Fruit fly (Drosophila melanogaster) whole organism, embryonic: ENCODE results near the gene Rtca.

Source experiments
- Awh ChIP-seq: fragments of 200-800 bp; sonication (Bioruptor generic); IDR thresholded peaks from 2 replicates; pipeline ENCODE4, ENCODE4 v1.3.6; 2022; ENCODE audit warnings: missing biosample characterization, missing genetic modification characterization
- CG11093 ChIP-seq: fragments of 200-800 bp; sonication (Bioruptor generic); IDR thresholded peaks from 3 replicates; pipeline ENCODE4 v1.3.6; 2022; ENCODE audit warnings: missing biosample characterization, missing genetic modification characterization
- CG2129 ChIP-seq: fragments of 200-800 bp; sonication (Bioruptor generic); IDR thresholded peaks from 2 replicates; pipeline ENCODE4 v1.3.6; 2022; ENCODE audit warnings: missing biosample characterization, missing genetic modification characterization; ENCODE audit not compliant: partially characterized antibody
- CG33213 ChIP-seq: fragments of 200-800 bp; sonication (Bioruptor generic); optimal IDR thresholded peaks from 3 replicates; lab custom pipeline; 2016; ENCODE audit warnings: missing biosample characterization, missing genetic modification characterization
- CG5180 ChIP-seq: fragments of 200-800 bp; sonication (Bioruptor generic); optimal IDR thresholded peaks from 3 replicates; lab custom pipeline; 2017; ENCODE audit warnings: missing biosample characterization, missing genetic modification characterization, mild to moderate bottlenecking, moderate library complexity, missing genetic modification reagents
- D19A ChIP-seq: fragments of 200-800 bp; optimal IDR thresholded peaks from 3 replicates; lab custom pipeline; 2019; ENCODE audit warnings: missing biosample characterization, mild to moderate bottlenecking, missing genetic modification characterization, moderate library complexity
- Hmx ChIP-seq: fragments of 200-800 bp; sonication (Bioruptor generic); optimal IDR thresholded peaks from 2 replicates; lab custom pipeline; 2016; ENCODE audit warnings: missing biosample characterization, missing genetic modification characterization
- Kr ChIP-seq: fragments of 200-800 bp; sonication (Bioruptor generic); optimal IDR thresholded peaks from 2 replicates; lab custom pipeline; 2017; ENCODE audit warnings: missing biosample characterization, mild to moderate bottlenecking, missing genetic modification characterization
- Lhr ChIP-seq: fragments of 200-800 bp; sonication (Bioruptor generic); optimal IDR thresholded peaks from 3 replicates; lab custom pipeline; 2017; ENCODE audit warnings: mild to moderate bottlenecking, missing biosample characterization, missing genetic modification reagents, missing genetic modification characterization
- Sox102F ChIP-seq: fragments of 200-800 bp; sonication (Bioruptor generic); optimal IDR thresholded peaks from 2 replicates; lab custom pipeline; 2018; ENCODE audit warnings: missing biosample characterization, mild to moderate bottlenecking, missing genetic modification characterization, moderate library complexity
- lola ChIP-seq, 3 experiments: fragments of >200 bp in 2 of 3; fragments of 200-800 bp in 1 of 3; sonication (Bioruptor generic) in 1 of 3; optimal IDR thresholded peaks; 2 replicates each; lab custom pipeline; 2017 to 2019; ENCODE audit warnings: missing biosample characterization in 3 of 3, missing genetic modification characterization in 3 of 3, mild to moderate bottlenecking in 1 of 3, moderate library complexity in 1 of 3
- maf-S ChIP-seq: fragments of 200-800 bp; sonication (Bioruptor generic); optimal IDR thresholded peaks from 2 replicates; lab custom pipeline; 2016; ENCODE audit warnings: missing biosample characterization, missing genetic modification characterization
- tna ChIP-seq: fragments of 200-800 bp; sonication (Bioruptor generic); IDR thresholded peaks from 2 replicates; pipeline ENCODE4 v1.3.6; 2022; ENCODE audit warnings: missing biosample characterization, missing genetic modification characterization; ENCODE audit not compliant: partially characterized antibody

DNA sequence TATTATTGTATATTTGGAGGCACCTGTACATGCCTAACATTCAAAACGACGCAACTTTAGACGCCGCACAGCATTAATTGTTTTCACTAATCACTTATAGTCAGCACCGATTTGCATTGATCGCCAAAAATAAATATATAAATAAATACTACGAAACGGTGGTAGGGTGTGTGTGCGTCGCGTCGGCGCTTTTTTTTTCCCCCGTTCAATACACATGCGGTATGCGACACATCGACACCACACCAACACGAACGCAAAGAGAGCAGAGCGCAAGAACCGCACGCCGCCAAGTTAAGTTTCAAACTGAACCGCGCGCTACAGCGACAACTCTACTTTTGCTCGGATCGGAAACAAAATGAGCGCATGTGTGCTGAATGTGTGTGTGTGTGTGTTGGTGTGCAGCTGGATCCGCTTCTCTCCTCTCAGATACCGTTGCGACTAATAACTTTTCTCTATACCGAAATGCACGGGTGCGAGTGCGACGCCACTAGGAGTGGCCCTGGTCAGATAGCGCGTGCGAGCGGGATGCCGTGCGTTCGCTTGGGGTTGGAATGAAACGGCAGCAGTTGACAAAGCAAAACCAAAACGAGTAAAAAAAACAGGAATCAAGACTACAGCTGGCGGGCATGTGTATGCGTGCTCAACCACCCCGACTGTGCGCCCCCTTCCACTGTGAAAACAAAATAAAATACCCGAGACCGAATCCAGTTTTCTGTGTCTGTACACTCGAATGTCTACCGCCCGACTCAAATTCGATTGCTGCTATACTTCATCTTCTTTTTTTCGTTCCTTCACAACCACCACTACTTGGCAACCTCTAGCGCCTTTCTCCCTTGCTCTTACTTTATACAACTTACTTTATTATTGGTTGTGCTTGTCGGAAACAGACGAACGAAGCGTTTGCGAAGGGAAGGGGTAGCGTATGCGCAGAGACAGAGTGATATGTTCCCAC is 51.1 kb downstream of the Rtca start, which contains the start of gene ph-d:
- TF ChIP-seq maf-S (no peak), Awh (GFP tag; lab: Robert Waterston, UW) (no peak), Lhr (GFP tag; lab: Kevin White, UChicago) (peak; percentile 35), CG11093 (GFP tag; lab: Robert Waterston, UW) (no peak), tna (no peak), Sox102F (GFP tag; lab: Kevin White, UChicago) (peak; percentile 61), CG2129 (GFP tag; lab: Robert Waterston, UW) (no peak), Kr (GFP tag; lab: Kevin White, UChicago) (no peak), lola (GFP tag; optimal IDR thresholded peaks at IDR 0.05; lab: Kevin White, UChicago) (peak in 1 of 3 experiments; percentile 58), CG33213 (peak; percentile 27), D19A (peak; percentile 99), CG5180 (peak; percentile 45), Hmx (GFP tag; lab: Kevin White, UChicago) (no peak)
